Worm (Caenorhabditis elegans) whole organism, L2 larva: Measurements from ENCODE around the gene fbxc-36.

Experiments
- ZK546.5 ChIP-seq: sonication (generic microtip); optimal IDR thresholded peaks from 2 replicates; lab custom pipeline; 2017; ENCODE audit warnings: missing biosample characterization, missing genetic modification characterization
- elt-1 ChIP-seq: fragments of 150-350 bp; optimal IDR thresholded peaks from 2 replicates; lab custom pipeline; 2014; ENCODE audit warnings: missing biosample characterization, missing genetic modification characterization
- fos-1 ChIP-seq: fragments of 150-350 bp; optimal IDR thresholded peaks from 2 replicates; lab custom pipeline; 2014; ENCODE audit warnings: missing biosample characterization, missing genetic modification characterization
- nhr-12 ChIP-seq: fragments of 150-350 bp; optimal IDR thresholded peaks from 2 replicates; lab custom pipeline; 2014; ENCODE audit warnings: missing biosample characterization, missing genetic modification characterization
- nhr-25 ChIP-seq: fragments of 150-350 bp; sonication (generic microtip); optimal IDR thresholded peaks from 3 replicates; lab custom pipeline; 2014; ENCODE audit warnings: missing biosample characterization, missing genetic modification characterization
- snpc-4 ChIP-seq: fragments of 150-350 bp; optimal IDR thresholded peaks from 2 replicates; lab custom pipeline; 2014; ENCODE audit warnings: missing biosample characterization, missing genetic modification characterization
- unc-39 ChIP-seq: fragments of 150-350 bp; optimal IDR thresholded peaks from 2 replicates; lab custom pipeline; 2014; ENCODE audit warnings: missing biosample characterization, missing genetic modification characterization
- unc-62 ChIP-seq: fragments of 150-350 bp; optimal IDR thresholded peaks from 2 replicates; lab custom pipeline; 2014; ENCODE audit warnings: missing biosample characterization, missing genetic modification reagents, missing genetic modification characterization

ce11 chrII:973999-974398 lies 33.2 kb downstream of the fbxc-36 start, which contains the start of gene fbxc-14:
- TF ChIP-seq nhr-12 (tag; lab: Kevin White, UChicago) (no peak), snpc-4 (no peak), unc-39 (no peak), fos-1 (tag; lab: Kevin White, UChicago) (no peak), nhr-25 (no peak), unc-62 (GFP tag; lab: Kevin White, UChicago) (no peak), elt-1 (tag; lab: Kevin White, UChicago) (no peak), ZK546.5 (tag; lab: Kevin White, UChicago) (no peak)
